Fruit fly (Drosophila melanogaster) whole organism, adult: Measurements from ENCODE around the gene Hs6st.

Experiments
- CG11617 ChIP-seq: fragments of 200-800 bp; sonication (Bioruptor generic); optimal IDR thresholded peaks from 2 replicates; lab custom pipeline; 2017; ENCODE audit warnings: mild to moderate bottlenecking, missing biosample characterization, missing genetic modification reagents, missing genetic modification characterization
- CG14711 ChIP-seq: fragments of 200-800 bp; sonication (Bioruptor generic); optimal IDR thresholded peaks from 2 replicates; lab custom pipeline; 2018; ENCODE audit warnings: missing biosample characterization, mild to moderate bottlenecking, missing genetic modification characterization, moderate library complexity
- CG5204 ChIP-seq: fragments of 200-800 bp; sonication (Bioruptor generic); optimal IDR thresholded peaks from 2 replicates; lab custom pipeline; 2016; ENCODE audit warnings: missing biosample characterization, missing genetic modification characterization
- Clk ChIP-seq: fragments of 200-800 bp; sonication (Bioruptor generic); optimal IDR thresholded peaks from 2 replicates; lab custom pipeline; 2017; ENCODE audit warnings: missing biosample characterization, missing genetic modification characterization
- kay ChIP-seq: fragments of 200-800 bp; sonication (Bioruptor generic); peaks from one replicate; lab custom pipeline; 2016; ENCODE audit warnings: missing biosample characterization, missing genetic modification characterization, borderline replicate concordance
- ovo ChIP-seq: fragments of 200-800 bp; sonication (Bioruptor generic); optimal IDR thresholded peaks from 2 replicates; lab custom pipeline; 2016; ENCODE audit warnings: missing biosample characterization, missing genetic modification characterization
- pad ChIP-seq: fragments of 200-800 bp; sonication (Bioruptor generic); optimal IDR thresholded peaks from 3 replicates; lab custom pipeline; 2017; ENCODE audit warnings: missing biosample characterization, missing genetic modification characterization, mild to moderate bottlenecking, moderate library complexity, missing genetic modification reagents

- peak; percentile 58 for TF ChIP-seq CG14711 (tag; lab: Kevin White, UChicago)
- peak; percentile 67 for TF ChIP-seq Clk (GFP tag; lab: Kevin White, UChicago)
- TF ChIP-seq kay (GFP tag; lab: Kevin White, UChicago): no peak
- TF ChIP-seq CG5204: peak; percentile 72
- peak; percentile 33 for TF ChIP-seq ovo
- TF ChIP-seq CG11617: peak; percentile 85
- TF ChIP-seq pad (GFP tag; lab: Kevin White, UChicago): peak; percentile 65
Measured at dm6 chr3R:20031043-20031763, 22.9 kb upstream of the Hs6st start, which contains the start of gene trem.
